Fruit fly (Drosophila melanogaster): Measurements from ENCODE around the gene CG4073.

CG4073 gene

dm6 chr3R:10696371-10696777 lies 18.2 kb upstream of the CG4073 start, which contains the start of the genes pug, CG14683 and CG46459 (continued):
- TF ChIP-seq CG17359 (tag; optimal IDR thresholded peaks at IDR 0.05) (peak; percentile 8), hb (GFP tag; IDR thresholded peaks at IDR 0.05; ENCODE audit: partially characterized antibody) (peak; percentile 97), luna (GFP tag; optimal IDR thresholded peaks at IDR 0.05) (peak; percentile 36), Bteb2 (GFP tag; optimal IDR thresholded peaks at IDR 0.05) (peak; percentile 15), nau (GFP tag; optimal IDR thresholded peaks at IDR 0.05) (no peak), tll (GFP tag; optimal IDR thresholded peaks at IDR 0.05) (no peak), ftz-f1 (GFP tag; optimal IDR thresholded peaks at IDR 0.05) (no peak), Bdp1 (GFP tag; optimal IDR thresholded peaks at IDR 0.05) (no peak), knrl (GFP tag; IDR thresholded peaks at IDR 0.05; ENCODE audit: partially characterized antibody) (peak; percentile 98), CG11504 (tag; optimal IDR thresholded peaks at IDR 0.05) (peak; percentile 66), vvl (GFP tag; IDR thresholded peaks at IDR 0.05) (peak; percentile 44), CG16863 (GFP tag; optimal IDR thresholded peaks at IDR 0.05) (peak; percentile 12), CG34224 (GFP tag; IDR thresholded peaks at IDR 0.05; ENCODE audit: partially characterized antibody) (peak; percentile 98), CG10267 (tag; optimal IDR thresholded peaks at IDR 0.05) (peak; percentile 93), CG8281 (tag; optimal IDR thresholded peaks at IDR 0.05) (no peak), CG12219 (GFP tag; optimal IDR thresholded peaks at IDR 0.05) (no peak), slbo (GFP tag; IDR thresholded peaks at IDR 0.05) (peak; percentile 57), shn (GFP tag; optimal IDR thresholded peaks at IDR 0.05) (peak; percentile 5), CG10654 (GFP tag; optimal IDR thresholded peaks at IDR 0.05) (peak; percentile 36), caup (GFP tag; optimal IDR thresholded peaks at IDR 0.05; ENCODE audit: severe bottlenecking) (peak; percentile 43), CG14860 (GFP tag; IDR thresholded peaks at IDR 0.05; ENCODE audit: partially characterized antibody) (peak; percentile 98), CG6654 (GFP tag; optimal IDR thresholded peaks at IDR 0.05) (no peak), CG7745 (tag; optimal IDR thresholded peaks at IDR 0.05) (no peak), CG4424 (GFP tag; optimal IDR thresholded peaks at IDR 0.05) (peak; percentile 40), zf30C (GFP tag; optimal IDR thresholded peaks at IDR 0.05) (no peak), ERR (GFP tag; optimal IDR thresholded peaks at IDR 0.05) (peak; percentile 50), ems (GFP tag; optimal IDR thresholded peaks at IDR 0.05) (peak; percentile 66), fu2 (GFP tag; optimal IDR thresholded peaks at IDR 0.05) (peak; percentile 11), grau (tag; optimal IDR thresholded peaks at IDR 0.05) (peak; percentile 31), CG1647 (GFP tag; optimal IDR thresholded peaks at IDR 0.05) (peak; percentile 74), CG8944 (GFP tag; optimal IDR thresholded peaks at IDR 0.05) (peak; percentile 32), chinmo (GFP tag; IDR thresholded peaks at IDR 0.05; ENCODE audit: partially characterized antibody) (peak; percentile 85; the same call in 3 of the 4 replicates), CG17612 (GFP tag; IDR thresholded peaks at IDR 0.05) (no peak), sug (tag; optimal IDR thresholded peaks at IDR 0.05) (peak; percentile 8), CG1602 (GFP tag; optimal IDR thresholded peaks at IDR 0.05) (peak; percentile 29), lbe (GFP tag; optimal IDR thresholded peaks at IDR 0.05) (peak; percentile 51), bab2 (GFP tag; optimal IDR thresholded peaks at IDR 0.05) (peak; percentile 21), hbn (GFP tag; IDR thresholded peaks at IDR 0.05; ENCODE audit: partially characterized antibody) (peak; percentile 97), gem (tag; optimal IDR thresholded peaks at IDR 0.05) (peak; percentile 49), CG9215 (GFP tag; IDR thresholded peaks at IDR 0.05) (0 out of 2 replicates have a peak, but pooled peaks have one; percentile 22), emc (GFP tag; optimal IDR thresholded peaks at IDR 0.05) (no peak), CG10366 (GFP tag; IDR thresholded peaks at IDR 0.05) (no peak; the same call in 1 of the 2 replicates), Jarid2 (GFP tag; optimal IDR thresholded peaks at IDR 0.05) (no peak), Camta (GFP tag; optimal IDR thresholded peaks at IDR 0.05) (peak; percentile 58), eve (GFP tag; optimal IDR thresholded peaks at IDR 0.05) (no peak), sens (GFP tag) (peak; percentile 91), Chrac-16 (GFP tag; optimal IDR thresholded peaks at IDR 0.05) (peak; percentile 8), CG17186 (GFP tag; optimal IDR thresholded peaks at IDR 0.05) (peak; percentile 76), Spps (tag; optimal IDR thresholded peaks at IDR 0.05) (no peak), BEAF-32 (GFP tag; optimal IDR thresholded peaks at IDR 0.05) (peak; percentile 94)
